Worm (Caenorhabditis elegans) whole organism, L1 larva: ENCODE measurements around the gene Y47D7A.7.

Experiments used
- dpl-1 ChIP-seq, 3 experiments: fragments of 150-350 bp in 2 of 3; sonication (generic microtip) in 1 of 3; optimal IDR thresholded peaks; 2 replicates each; lab custom pipeline; 2014 to 2017; ENCODE audit warnings: missing biosample characterization in 3 of 3, missing genetic modification characterization in 3 of 3, missing genetic modification reagents in 3 of 3
- egl-27 ChIP-seq, 2 experiments: fragments of 150-350 bp in 1 of 2; sonication (generic microtip); optimal IDR thresholded peaks; 3 replicates each; lab custom pipeline; 2017 to 2018; ENCODE audit warnings: missing biosample characterization in 2 of 2, missing genetic modification characterization in 2 of 2, missing genetic modification reagents in 2 of 2
- grh-1 ChIP-seq: fragments of 200-800 bp; sonication (Bioruptor generic); IDR thresholded peaks from 2 replicates; pipeline ENCODE4 v1.3.6; 2022; ENCODE audit warnings: missing genetic modification reagents, missing genetic modification characterization, missing compliant biosample characterization
- lin-39 ChIP-seq: fragments of 150-350 bp; optimal IDR thresholded peaks from 2 replicates; lab custom pipeline; 2014; ENCODE audit warnings: missing biosample characterization, missing genetic modification reagents, missing genetic modification characterization
- lsy-2 ChIP-seq, 2 experiments: fragments of 150-350 bp; optimal IDR thresholded peaks; 2 replicates each; lab custom pipeline; 2014; ENCODE audit warnings: missing biosample characterization in 2 of 2, missing genetic modification characterization in 2 of 2
- mab-9 ChIP-seq: fragments of 200-800 bp; sonication (Bioruptor generic); IDR thresholded peaks from 2 replicates; pipeline ENCODE4 v1.3.6; 2022; ENCODE audit warnings: missing genetic modification reagents, missing genetic modification characterization, missing compliant biosample characterization
- nhr-11 ChIP-seq: fragments of 150-350 bp; optimal IDR thresholded peaks from 2 replicates; lab custom pipeline; 2014; ENCODE audit warnings: missing biosample characterization, missing genetic modification characterization
- nhr-12 ChIP-seq: sonication (generic microtip); optimal IDR thresholded peaks from 2 replicates; lab custom pipeline; 2017; ENCODE audit warnings: missing biosample characterization, missing genetic modification characterization
- nhr-28 ChIP-seq: fragments of 150-350 bp; optimal IDR thresholded peaks from 2 replicates; lab custom pipeline; 2014; ENCODE audit warnings: missing biosample characterization, missing genetic modification characterization
- nhr-76 ChIP-seq: sonication (generic microtip); optimal IDR thresholded peaks from 2 replicates; lab custom pipeline; 2017; ENCODE audit warnings: missing biosample characterization, missing genetic modification characterization
- skn-1 ChIP-seq: fragments of 150-350 bp; optimal IDR thresholded peaks from 2 replicates; lab custom pipeline; 2014; ENCODE audit warnings: missing biosample characterization, missing genetic modification characterization
- snu-23 ChIP-seq: sonication (generic microtip); optimal IDR thresholded peaks from 2 replicates; lab custom pipeline; 2016; ENCODE audit warnings: missing genetic modification characterization, missing compliant biosample characterization
- unc-62 ChIP-seq: fragments of 150-350 bp; optimal IDR thresholded peaks from 2 replicates; lab custom pipeline; 2014; ENCODE audit warnings: missing biosample characterization, missing genetic modification reagents, missing genetic modification characterization
- ztf-11 ChIP-seq, 2 experiments: sonication (generic microtip); optimal IDR thresholded peaks; 2 replicates each; lab custom pipeline; 2016 to 2017; ENCODE audit warnings: missing genetic modification characterization in 2 of 2, missing biosample characterization in 1 of 2, missing compliant biosample characterization in 1 of 2

- TF ChIP-seq skn-1 (tag; lab: Kevin White, UChicago) = no peak
- TF ChIP-seq grh-1 (GFP tag; lab: Robert Waterston, UW) = no peak
- TF ChIP-seq nhr-76 (tag; lab: Kevin White, UChicago) = no peak
- no peak for TF ChIP-seq egl-27 (tag; optimal IDR thresholded peaks at IDR 0.05; lab: Kevin White, UChicago)
- TF ChIP-seq dpl-1 (GFP tag; optimal IDR thresholded peaks at IDR 0.05; lab: Kevin White, UChicago) = no peak
- no peak for TF ChIP-seq nhr-12
- no peak for TF ChIP-seq lin-39 (tag; lab: Kevin White, UChicago)
- TF ChIP-seq nhr-28 (tag; lab: Kevin White, UChicago) = no peak
- TF ChIP-seq ztf-11 (tag; optimal IDR thresholded peaks at IDR 0.05; lab: Kevin White, UChicago) = no peak
- TF ChIP-seq unc-62 (GFP tag; lab: Kevin White, UChicago) = no peak
- no peak for TF ChIP-seq lsy-2 (tag; optimal IDR thresholded peaks at IDR 0.05; lab: Kevin White, UChicago)
- no peak for TF ChIP-seq snu-23 (GFP tag; lab: Kevin White, UChicago)
- TF ChIP-seq nhr-11 (tag; lab: Kevin White, UChicago) = no peak
- no peak for TF ChIP-seq mab-9 (GFP tag; lab: Robert Waterston, UW)
These were observed 9.9 kb upstream of the Y47D7A.7 start, which contains the start of gene Y47D7A.12 for ce11 chrV:4429576-4429975.
